Worm (Caenorhabditis elegans): Measurements from ENCODE around the gene mrck-1.

mrck-1 gene

ce11 chrV:6223315-6224018, 43.6 kb downstream of the mrck-1 start (continued):
- TF ChIP-seq ZK185.1 (tag; optimal IDR thresholded peaks at IDR 0.05; ENCODE audit: poor library complexity, severe bottlenecking), result peak; percentile 23
- TF ChIP-seq rpc-1 (optimal IDR thresholded peaks at IDR 0.05), result no peak
- no peak for TF ChIP-seq rpc-1 (tag; optimal IDR thresholded peaks at IDR 0.05)
- no peak for TF ChIP-seq egl-18 (GFP tag; IDR thresholded peaks at IDR 0.05)
- TF ChIP-seq lsl-1 (GFP tag; optimal IDR thresholded peaks at IDR 0.05), result no peak
- no peak for TF ChIP-seq nhr-120 (GFP tag; IDR thresholded peaks at IDR 0.05)
- no peak for TF ChIP-seq sptf-2 (GFP tag; optimal IDR thresholded peaks at IDR 0.05)
- TF ChIP-seq akir-1 (GFP tag; optimal IDR thresholded peaks at IDR 0.05), result no peak
- TF ChIP-seq attf-3 (GFP tag; conservative IDR thresholded peaks at IDR 0.05), result no peak
- no peak for TF ChIP-seq mxl-1 (tag; optimal IDR thresholded peaks at IDR 0.05)
- no peak for TF ChIP-seq F22D6.2 (tag; optimal IDR thresholded peaks at IDR 0.05)
- peak in 1 of 3 experiments; percentile 47 for TF ChIP-seq lin-35 (GFP tag; optimal IDR thresholded peaks at IDR 0.05)
- TF ChIP-seq ceh-58 (GFP tag; IDR thresholded peaks at IDR 0.05), result 0 out of 2 replicates have a peak, but pooled peaks have one; percentile 1

- TF ChIP-seq nhr-80 (tag; optimal IDR thresholded peaks at IDR 0.05), result peak; percentile 36
- TF ChIP-seq ceh-100 (GFP tag; IDR thresholded peaks at IDR 0.05), result no peak
- TF ChIP-seq madf-6 (GFP tag; IDR thresholded peaks at IDR 0.05), result 0 out of 2 replicates have a peak, but pooled peaks have one; percentile 12
- TF ChIP-seq let-607 (tag; optimal IDR thresholded peaks at IDR 0.05), result peak in 1 of 2 experiments; percentile 6
- peak; percentile 22 for TF ChIP-seq T26A5.8 (tag; optimal IDR thresholded peaks at IDR 0.05)
- TF ChIP-seq ztf-28 (GFP tag; IDR thresholded peaks at IDR 0.05), result no peak
- 0 out of 2 replicates have a peak, but pooled peaks have one; percentile 2 for TF ChIP-seq aptf-3 (GFP tag; IDR thresholded peaks at IDR 0.05)
- TF ChIP-seq F57C9.4 (tag; optimal IDR thresholded peaks at IDR 0.05), result no peak
- no peak for TF ChIP-seq mes-4 (tag; optimal IDR thresholded peaks at IDR 0.05)
- no peak for TF ChIP-seq ama-1 (optimal IDR thresholded peaks at IDR 0.05)
- TF ChIP-seq ama-1 (GFP tag; optimal IDR thresholded peaks at IDR 0.05), result peak in 1 of 2 experiments; percentile 45
- TF ChIP-seq F39B2.1 (GFP tag; IDR thresholded peaks at IDR 0.05), result no peak
These were observed 44.3 kb downstream of the mrck-1 start for ce11 chrV:6222779-6223276.

ce11 chrV:6222171-6222733, 44.8 kb downstream of the mrck-1 start:
- no peak for TF ChIP-seq Y67H2A.10 (GFP tag; conservative IDR thresholded peaks at IDR 0.05)
- TF ChIP-seq aptf-3 (GFP tag; IDR thresholded peaks at IDR 0.05), result 0 out of 2 replicates have a peak, but pooled peaks have one; percentile 6
- TF ChIP-seq egrh-3 (GFP tag; IDR thresholded peaks at IDR 0.05), result no peak
- no peak for TF ChIP-seq ztf-22 (GFP tag; optimal IDR thresholded peaks at IDR 0.05)
- TF ChIP-seq Y56A3A.18 (GFP tag; IDR thresholded peaks at IDR 0.05), result peak; percentile 80
- TF ChIP-seq mcd-1 (GFP tag; IDR thresholded peaks at IDR 0.05), result peak; percentile 34; the same call in 1 of the 2 replicates
- peak; percentile 5; the same call in 1 of the 2 replicates for TF ChIP-seq rcor-1 (GFP tag; IDR thresholded peaks at IDR 0.05)
- TF ChIP-seq nfya-1 (tag; optimal IDR thresholded peaks at IDR 0.05; ENCODE audit: borderline replicate concordance, insufficient read depth), result no peak
- peak; percentile 14; the same call in 1 of the 2 replicates for TF ChIP-seq B0336.3 (GFP tag; IDR thresholded peaks at IDR 0.05)
- no peak for TF ChIP-seq pha-4 (tag; optimal IDR thresholded peaks at IDR 0.05)
- peak; percentile 65 for TF ChIP-seq ama-1 (optimal IDR thresholded peaks at IDR 0.05)
- TF ChIP-seq ama-1 (GFP tag; optimal IDR thresholded peaks at IDR 0.05), result peak in 1 of 2 experiments; percentile 69
- 0 out of 2 replicates have a peak, but pooled peaks have one; percentile 25 for TF ChIP-seq cebp-1 (GFP tag; IDR thresholded peaks at IDR 0.05)
- TF ChIP-seq cebp-1 (tag; optimal IDR thresholded peaks at IDR 0.05), result no peak
- TF ChIP-seq akir-1 (GFP tag; optimal IDR thresholded peaks at IDR 0.05), result no peak
- peak; percentile 65 for TF ChIP-seq chd-7 (tag; optimal IDR thresholded peaks at IDR 0.05)
- no peak for TF ChIP-seq lsy-27 (tag; optimal IDR thresholded peaks at IDR 0.05; ENCODE audit: borderline replicate concordance, insufficient read depth)
- no peak for TF ChIP-seq Y95B8A.8 (GFP tag; IDR thresholded peaks at IDR 0.05)
- no peak for TF ChIP-seq rec-8 (tag; optimal IDR thresholded peaks at IDR 0.05)
- peak; percentile 30 for TF ChIP-seq F52B5.7 (tag; optimal IDR thresholded peaks at IDR 0.05)
- TF ChIP-seq nhr-80 (tag; optimal IDR thresholded peaks at IDR 0.05), result no peak
- TF ChIP-seq mxl-1 (tag; optimal IDR thresholded peaks at IDR 0.05), result no peak
- TF ChIP-seq K11D2.4 (GFP tag; IDR thresholded peaks at IDR 0.05), result peak; percentile 22; the same call in 1 of the 2 replicates
- no peak for TF ChIP-seq him-1 (tag; optimal IDR thresholded peaks at IDR 0.05)
- TF ChIP-seq cebp-2 (GFP tag; IDR thresholded peaks at IDR 0.05), result 0 out of 2 replicates have a peak, but pooled peaks have one; percentile 2
